Fruit fly (Drosophila melanogaster) whole organism, embryonic: ENCODE results near the gene Cyp4d14.

Experiments
- Ada2b ChIP-seq: fragments of 200-800 bp; sonication (Bioruptor generic); IDR thresholded peaks from 2 replicates; pipeline ENCODE4 v1.3.6; 2022; ENCODE audit warnings: missing biosample characterization, missing genetic modification characterization
- Antp ChIP-seq: fragments of 200-800 bp; sonication (Bioruptor generic); optimal IDR thresholded peaks from 3 replicates; lab custom pipeline; 2016; ENCODE audit warnings: missing biosample characterization, missing genetic modification characterization
- Asciz ChIP-seq: fragments of 200-800 bp; sonication (Bioruptor generic); optimal IDR thresholded peaks from 2 replicates; lab custom pipeline; 2017; ENCODE audit warnings: missing biosample characterization, mild to moderate bottlenecking, missing genetic modification characterization, missing genetic modification reagents
- C15 ChIP-seq: fragments of 200-800 bp; sonication (Bioruptor generic); IDR thresholded peaks from 3 replicates; pipeline ENCODE4 v1.3.6; 2022; ENCODE audit warnings: missing biosample characterization, missing genetic modification characterization
- CG11504 ChIP-seq: fragments of 200-800 bp; sonication (Bioruptor generic); optimal IDR thresholded peaks from 3 replicates; lab custom pipeline; 2019; ENCODE audit warnings: missing biosample characterization, mild to moderate bottlenecking, missing genetic modification characterization, moderate library complexity
- CG12236 ChIP-seq: fragments of 200-800 bp; sonication (Bioruptor generic); optimal IDR thresholded peaks from 2 replicates; lab custom pipeline; 2016; ENCODE audit warnings: missing biosample characterization, missing genetic modification characterization
- CG13123 ChIP-seq: fragments of 200-800 bp; sonication (Bioruptor generic); optimal IDR thresholded peaks from 2 replicates; lab custom pipeline; 2016; ENCODE audit warnings: missing biosample characterization, missing genetic modification characterization
- CG13296 ChIP-seq: fragments of 200-800 bp; sonication (Bioruptor generic); optimal IDR thresholded peaks from 3 replicates; lab custom pipeline; 2018; ENCODE audit warnings: missing biosample characterization, mild to moderate bottlenecking, missing genetic modification characterization
- CG13624 ChIP-seq: fragments of 200-800 bp; sonication (Bioruptor generic); optimal IDR thresholded peaks from 2 replicates; lab custom pipeline; 2016; ENCODE audit warnings: missing biosample characterization, missing genetic modification characterization
- CG17359 ChIP-seq: fragments of 200-800 bp; sonication (Bioruptor generic); optimal IDR thresholded peaks from 3 replicates; lab custom pipeline; 2018; ENCODE audit warnings: missing biosample characterization, mild to moderate bottlenecking, missing genetic modification characterization, moderate library complexity
- CG2678 ChIP-seq: fragments of 200-800 bp; sonication (Bioruptor generic); optimal IDR thresholded peaks from 3 replicates; lab custom pipeline; 2019; ENCODE audit warnings: missing biosample characterization, mild to moderate bottlenecking, missing genetic modification characterization, moderate library complexity
- CG30020 ChIP-seq: fragments of 200-800 bp; optimal IDR thresholded peaks from 2 replicates; lab custom pipeline; 2019; ENCODE audit warnings: missing biosample characterization, mild to moderate bottlenecking, missing genetic modification characterization, moderate library complexity
- CG30403 ChIP-seq: fragments of 200-800 bp; sonication (Bioruptor generic); optimal IDR thresholded peaks from 3 replicates; lab custom pipeline; 2016; ENCODE audit warnings: missing biosample characterization, missing genetic modification characterization
- CG4360 ChIP-seq: fragments of 200-800 bp; sonication (Bioruptor generic); IDR thresholded peaks from 2 replicates; pipeline ENCODE4 v1.3.6; 2022; ENCODE audit warnings: missing biosample characterization, missing genetic modification characterization
- CG6683 ChIP-seq: fragments of 200-800 bp; sonication (Bioruptor generic); optimal IDR thresholded peaks from 2 replicates; lab custom pipeline; 2017; ENCODE audit warnings: missing biosample characterization, mild to moderate bottlenecking, missing genetic modification characterization, missing genetic modification reagents
- CG7839 ChIP-seq: fragments of 200-800 bp; sonication (Bioruptor generic); optimal IDR thresholded peaks from 3 replicates; lab custom pipeline; 2018; ENCODE audit warnings: missing biosample characterization, mild to moderate bottlenecking, missing genetic modification characterization, moderate library complexity
- CG8290 ChIP-seq, 3 experiments: fragments of 200-800 bp; sonication (Bioruptor generic); optimal IDR thresholded peaks; 2 replicates each; lab custom pipeline; 2016 to 2019; ENCODE audit warnings: missing biosample characterization in 3 of 3, missing genetic modification characterization in 3 of 3, mild to moderate bottlenecking in 2 of 3, moderate library complexity in 1 of 3
- D ChIP-seq, 2 experiments: fragments of 200-800 bp in 1 of 2; fragments of >200 bp in 1 of 2; sonication (Bioruptor generic) in 1 of 2; optimal IDR thresholded peaks; 2 replicates in 1 of 2; 3 replicates in 1 of 2; lab custom pipeline; 2017; ENCODE audit warnings: mild to moderate bottlenecking in 1 of 2, missing biosample characterization in 1 of 2, missing genetic modification characterization in 1 of 2, missing genetic modification reagents in 1 of 2
- Dad ChIP-seq: fragments of 200-800 bp; sonication (Bioruptor generic); optimal IDR thresholded peaks from 3 replicates; lab custom pipeline; 2016; ENCODE audit warnings: missing biosample characterization, missing genetic modification characterization
- Max ChIP-seq: fragments of 200-800 bp; sonication (Bioruptor generic); optimal IDR thresholded peaks from 2 replicates; lab custom pipeline; 2016; ENCODE audit warnings: missing biosample characterization, mild to moderate bottlenecking, missing genetic modification characterization
- Mrtf ChIP-seq: fragments of 200-800 bp; sonication (Bioruptor generic); IDR thresholded peaks from 3 replicates; pipeline ENCODE4 v1.3.6; 2022; ENCODE audit warnings: missing biosample characterization, missing genetic modification characterization
- Myb ChIP-seq: fragments of 200-800 bp; sonication (Bioruptor generic); optimal IDR thresholded peaks from 2 replicates; lab custom pipeline; 2016; ENCODE audit warnings: missing biosample characterization, missing genetic modification characterization
- Nf-YC ChIP-seq: fragments of 200-800 bp; optimal IDR thresholded peaks from 3 replicates; lab custom pipeline; 2019; ENCODE audit warnings: missing biosample characterization, mild to moderate bottlenecking, missing genetic modification characterization, moderate library complexity
- Ravus ChIP-seq: fragments of 200-800 bp; sonication (Bioruptor generic); IDR thresholded peaks from 2 replicates; pipeline ENCODE4 v1.3.6; 2022; ENCODE audit warnings: missing biosample characterization, missing genetic modification characterization
- Vsx1 ChIP-seq: fragments of 200-800 bp; sonication (Bioruptor generic); optimal IDR thresholded peaks from 2 replicates; lab custom pipeline; 2017; ENCODE audit warnings: missing biosample characterization, mild to moderate bottlenecking, missing genetic modification characterization, missing genetic modification reagents
- ara ChIP-seq: fragments of 200-800 bp; sonication (Bioruptor generic); IDR thresholded peaks from 2 replicates; pipeline ENCODE4 v1.3.6; 2022; ENCODE audit warnings: missing biosample characterization, missing genetic modification characterization
- ato ChIP-seq: fragments of 200-800 bp; sonication (Bioruptor generic); IDR thresholded peaks from 2 replicates; pipeline ENCODE4 v1.3.6; 2022; ENCODE audit warnings: missing biosample characterization, missing genetic modification characterization; ENCODE audit not compliant: partially characterized antibody
- bowl ChIP-seq: fragments of 200-800 bp; sonication (Bioruptor generic); IDR thresholded peaks from 2 replicates; pipeline ENCODE4 v1.3.6; 2022; ENCODE audit warnings: missing biosample characterization, missing genetic modification characterization
- corto ChIP-seq: fragments of 200-800 bp; sonication (Bioruptor generic); optimal IDR thresholded peaks from 2 replicates; lab custom pipeline; 2016; ENCODE audit warnings: missing biosample characterization, mild to moderate bottlenecking, missing genetic modification characterization, moderate library complexity
- crc ChIP-seq: fragments of 200-800 bp; sonication (Bioruptor generic); optimal IDR thresholded peaks from 2 replicates; lab custom pipeline; 2016; ENCODE audit warnings: missing biosample characterization, missing genetic modification characterization
- fd102C ChIP-seq: fragments of 200-800 bp; sonication (Bioruptor generic); optimal IDR thresholded peaks from 2 replicates; lab custom pipeline; 2018; ENCODE audit warnings: missing biosample characterization, mild to moderate bottlenecking, missing genetic modification characterization, moderate library complexity
- ftz-f1 ChIP-seq: fragments of 200-800 bp; sonication (Bioruptor generic); optimal IDR thresholded peaks from 2 replicates; lab custom pipeline; 2016; ENCODE audit warnings: missing biosample characterization, missing genetic modification characterization
- gsb ChIP-seq: fragments of 200-800 bp; sonication (Bioruptor generic); IDR thresholded peaks from 2 replicates; pipeline ENCODE4 v1.3.6; 2022; ENCODE audit warnings: missing biosample characterization, missing genetic modification characterization
- nom ChIP-seq: fragments of 200-800 bp; sonication (Bioruptor generic); optimal IDR thresholded peaks from 2 replicates; lab custom pipeline; 2017; ENCODE audit warnings: missing biosample characterization, missing genetic modification characterization, mild to moderate bottlenecking, moderate library complexity, missing genetic modification reagents
- sna ChIP-seq: fragments of 200-800 bp; sonication (Bioruptor generic); IDR thresholded peaks from 2 replicates; pipeline ENCODE4 v1.3.6; 2022; ENCODE audit warnings: missing biosample characterization, missing genetic modification characterization; ENCODE audit not compliant: partially characterized antibody
- so ChIP-seq: fragments of 200-800 bp; sonication (Bioruptor generic); IDR thresholded peaks from 3 replicates; pipeline ENCODE4 v1.3.6; 2022; ENCODE audit warnings: missing biosample characterization, missing genetic modification characterization
- stwl ChIP-seq: fragments of 200-800 bp; sonication (Bioruptor generic); optimal IDR thresholded peaks from 3 replicates; lab custom pipeline; 2018; ENCODE audit warnings: missing biosample characterization, mild to moderate bottlenecking, missing genetic modification characterization, moderate library complexity
- sug ChIP-seq: fragments of 200-800 bp; optimal IDR thresholded peaks from 2 replicates; lab custom pipeline; 2019; ENCODE audit warnings: missing biosample characterization, mild to moderate bottlenecking, missing genetic modification characterization, moderate library complexity
- tx ChIP-seq: fragments of 200-800 bp; sonication (Bioruptor generic); optimal IDR thresholded peaks from 2 replicates; lab custom pipeline; 2016; ENCODE audit warnings: missing biosample characterization, missing genetic modification characterization
- vfl ChIP-seq: fragments of 200-800 bp; sonication (Bioruptor generic); optimal IDR thresholded peaks from 2 replicates; lab custom pipeline; 2016; ENCODE audit warnings: missing biosample characterization, missing genetic modification characterization
- wdn ChIP-seq: fragments of 200-800 bp; sonication (Bioruptor generic); IDR thresholded peaks from 2 replicates; pipeline ENCODE4 v1.3.6; 2022; ENCODE audit warnings: missing biosample characterization, missing genetic modification characterization
- zen ChIP-seq: fragments of 200-800 bp; sonication (Bioruptor generic); optimal IDR thresholded peaks from 3 replicates; lab custom pipeline; 2018; ENCODE audit warnings: missing biosample characterization, mild to moderate bottlenecking, missing genetic modification characterization, moderate library complexity

Gene Cyp4d14

DNA sequence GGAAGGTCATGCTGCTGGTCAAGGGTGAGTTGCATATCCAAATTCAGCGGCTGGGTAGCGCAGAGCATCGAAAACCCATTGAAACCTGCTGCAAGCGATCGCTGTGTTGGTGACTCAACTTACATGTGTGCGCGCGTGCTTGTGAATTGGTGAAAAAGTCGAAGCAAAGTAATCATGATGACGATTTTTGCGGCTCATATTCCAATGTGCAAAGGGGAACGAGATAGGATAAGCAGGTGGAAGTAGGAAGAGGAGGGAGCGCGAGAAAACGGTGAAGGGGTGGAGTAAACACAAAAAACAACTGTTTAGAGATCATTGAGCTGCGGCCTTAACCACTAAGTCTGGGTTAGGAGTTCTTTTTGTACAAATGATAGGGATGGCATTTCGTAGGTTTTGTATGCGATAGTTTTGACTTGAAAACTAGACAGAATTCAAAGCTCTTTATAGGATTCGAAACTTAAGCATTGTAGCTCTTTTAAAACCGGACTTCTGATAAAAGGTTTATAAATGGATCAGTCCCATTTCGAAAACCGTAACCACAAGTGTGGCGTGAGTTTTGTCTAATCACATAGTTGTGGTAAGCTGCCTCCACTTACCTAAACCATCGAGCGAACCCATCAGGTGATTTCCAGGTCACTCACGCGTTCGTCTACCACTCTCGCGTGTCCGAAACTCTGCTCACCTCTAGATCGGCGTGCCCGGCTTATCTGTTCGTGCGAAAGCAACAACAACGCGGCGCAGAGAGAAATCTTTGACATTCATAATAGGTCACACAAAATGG lies 29.2 kb downstream of the Cyp4d14 start (continued):
- TF ChIP-seq Max (GFP tag; lab: Kevin White, UChicago) (peak; percentile 31), CG30403 (GFP tag; lab: Kevin White, UChicago) (peak; percentile 49), CG17359 (tag; lab: Kevin White, UChicago) (peak; percentile 8), CG13123 (GFP tag; lab: Kevin White, UChicago) (no peak), Asciz (GFP tag; lab: Kevin White, UChicago) (no peak), ftz-f1 (GFP tag; lab: Kevin White, UChicago) (no peak), CG4360 (GFP tag; lab: Robert Waterston, UW) (peak; percentile 83), CG13624 (GFP tag; lab: Kevin White, UChicago) (peak; percentile 61), crc (GFP tag; lab: Kevin White, UChicago) (no peak), Ada2b (GFP tag; lab: Robert Waterston, UW) (no peak), sna (GFP tag; lab: Robert Waterston, UW) (peak; percentile 75), Myb (no peak), Antp (GFP tag; lab: Kevin White, UChicago) (peak; percentile 27), CG12236 (GFP tag; lab: Kevin White, UChicago) (no peak), gsb (GFP tag; lab: Robert Waterston, UW) (no peak), CG2678 (tag; lab: Kevin White, UChicago) (peak; percentile 60), zen (no peak), sug (peak; percentile 41), CG8290 (GFP tag; optimal IDR thresholded peaks at IDR 0.05; lab: Kevin White, UChicago) (no peak), CG8290 (tag; optimal IDR thresholded peaks at IDR 0.05; lab: Kevin White, UChicago) (peak; percentile 13 to 19), ara (GFP tag; lab: Robert Waterston, UW) (no peak; the same call in 1 of the 2 replicates), corto (GFP tag; lab: Kevin White, UChicago) (peak; percentile 67), nom (GFP tag; lab: Kevin White, UChicago) (no peak), Mrtf (no peak), tx (GFP tag; lab: Kevin White, UChicago) (no peak), Dad (GFP tag; lab: Kevin White, UChicago) (no peak), bowl (no peak), C15 (GFP tag; lab: Robert Waterston, UW) (no peak), Vsx1 (GFP tag; lab: Kevin White, UChicago) (no peak), ato (GFP tag; lab: Robert Waterston, UW) (no peak), so (no peak), CG7839 (tag; lab: Kevin White, UChicago) (peak; percentile 45), fd102C (GFP tag; lab: Kevin White, UChicago) (no peak), CG11504 (tag; lab: Kevin White, UChicago) (peak; percentile 47), CG13296 (GFP tag; lab: Kevin White, UChicago) (peak; percentile 31), wdn (0 out of 2 replicates have a peak, but pooled peaks have one; percentile 20), Nf-YC (tag; lab: Kevin White, UChicago) (peak; percentile 49), CG30020 (tag; lab: Kevin White, UChicago) (no peak), vfl (GFP tag; lab: Kevin White, UChicago) (no peak), CG6683 (GFP tag; lab: Kevin White, UChicago) (no peak), D (optimal IDR thresholded peaks at IDR 0.05; lab: Kevin White, UChicago) (peak; percentile 13), D (GFP tag; optimal IDR thresholded peaks at IDR 0.05; lab: Kevin White, UChicago) (no peak), Ravus (GFP tag; lab: Robert Waterston, UW) (no peak), stwl (no peak)
